Worm (Caenorhabditis elegans): ENCODE results near the gene C33H5.13.

DNA sequence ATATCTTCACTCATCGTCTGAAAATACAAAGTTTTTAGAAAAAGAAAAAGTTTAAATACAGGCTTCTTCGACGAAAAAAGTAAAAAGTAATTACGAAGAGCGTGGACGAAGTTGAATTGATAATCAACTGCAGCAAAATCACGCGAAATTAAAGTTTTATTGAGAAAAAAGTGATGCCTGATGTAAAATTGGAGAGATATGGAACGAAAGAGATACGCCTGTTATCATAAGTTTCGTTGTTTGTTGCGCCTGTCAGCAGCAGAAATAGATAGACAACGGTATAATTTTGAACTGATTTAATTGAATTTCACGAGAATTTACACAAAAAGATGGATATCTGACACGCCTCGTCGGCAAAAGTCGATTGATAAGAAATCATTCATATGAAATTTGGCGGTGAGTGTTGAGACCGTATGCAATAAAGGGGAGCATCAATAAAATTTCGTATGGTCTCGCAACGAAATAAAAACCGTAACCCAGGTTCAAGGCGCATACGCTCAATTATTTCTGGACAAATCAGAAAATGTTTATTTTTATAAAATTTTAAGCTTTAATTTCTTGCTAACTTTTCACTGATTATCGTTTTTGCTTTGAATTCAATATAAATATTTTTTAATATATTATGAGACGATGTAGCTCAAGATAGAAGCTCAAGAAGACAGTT lies 37.3 kb upstream of the C33H5.13 start, which contains the start of gene C06A6.4:
- TF ChIP-seq mep-1 (tag; optimal IDR thresholded peaks at IDR 0.05) (no peak), nhr-76 (tag; optimal IDR thresholded peaks at IDR 0.05) (no peak), lin-13 (tag; optimal IDR thresholded peaks at IDR 0.05) (no peak), unc-39 (tag; optimal IDR thresholded peaks at IDR 0.05) (no peak), mab-5 (tag; optimal IDR thresholded peaks at IDR 0.05) (no peak), ces-1 (GFP tag; optimal IDR thresholded peaks at IDR 0.05) (no peak)

All from whole organism, mixed stage, embryonic.